Worm (Caenorhabditis elegans): ENCODE measurements around the gene tasp-1.

- TF ChIP-seq sdz-38 (tag; optimal IDR thresholded peaks at IDR 0.05) (no peak), ama-1 (optimal IDR thresholded peaks at IDR 0.05) (no peak), ama-1 (GFP tag; optimal IDR thresholded peaks at IDR 0.05) (no peak), lin-26 (GFP tag; IDR thresholded peaks at IDR 0.05) (no peak), snpc-4 (GFP tag; optimal IDR thresholded peaks at IDR 0.05) (no peak), snpc-4 (tag; optimal IDR thresholded peaks at IDR 0.05) (no peak), madf-10 (tag; optimal IDR thresholded peaks at IDR 0.05) (no peak), madf-3 (GFP tag; IDR thresholded peaks at IDR 0.05) (no peak), bed-2 (GFP tag; IDR thresholded peaks at IDR 0.05) (no peak)
These were observed 38.1 kb upstream of the tasp-1 start for ce11 chrIII:10721056-10721455.

Measured in whole organism, young adult.